Fruit fly (Drosophila melanogaster): ENCODE measurements around the gene AdamTS-B.

Gene AdamTS-B

dm6 chrX:5737676-5738220, 39.4 kb downstream of the AdamTS-B start, which contains the start of gene Snx27 (continued):
- TF ChIP-seq Hand (GFP tag; optimal IDR thresholded peaks at IDR 0.05) (peak; percentile 36), fu2 (GFP tag; optimal IDR thresholded peaks at IDR 0.05) (peak; percentile 16), CG3163 (GFP tag; optimal IDR thresholded peaks at IDR 0.05) (peak; percentile 44), Dp (GFP tag; optimal IDR thresholded peaks at IDR 0.05) (peak; percentile 70), CG11398 (GFP tag; optimal IDR thresholded peaks at IDR 0.05) (no peak), ranshi (GFP tag; IDR thresholded peaks at IDR 0.05) (0 out of 2 replicates have a peak, but pooled peaks have one; percentile 6), ems (GFP tag; optimal IDR thresholded peaks at IDR 0.05) (peak; percentile 31), ewg (GFP tag; optimal IDR thresholded peaks at IDR 0.05) (peak; percentile 23), CG30403 (GFP tag; optimal IDR thresholded peaks at IDR 0.05) (peak; percentile 53), Gsc (GFP tag; IDR thresholded peaks at IDR 0.05) (no peak), mld (GFP tag; IDR thresholded peaks at IDR 0.05; ENCODE audit: partially characterized antibody) (peak; percentile 99), Awh (GFP tag; IDR thresholded peaks at IDR 0.05) (no peak), tna (GFP tag; IDR thresholded peaks at IDR 0.05; ENCODE audit: partially characterized antibody) (peak; percentile 99), CG18619 (GFP tag; optimal IDR thresholded peaks at IDR 0.05) (no peak), kay (GFP tag; optimal IDR thresholded peaks at IDR 0.05) (no peak), gt (GFP tag; IDR thresholded peaks at IDR 0.05) (no peak), CG8924 (tag; optimal IDR thresholded peaks at IDR 0.05) (peak; percentile 43), CG3847 (GFP tag; IDR thresholded peaks at IDR 0.05) (peak; percentile 87), ap (GFP tag; IDR thresholded peaks at IDR 0.05) (no peak), CG12744 (GFP tag; optimal IDR thresholded peaks at IDR 0.05) (peak; percentile 9), YL-1 (GFP tag; optimal IDR thresholded peaks at IDR 0.05) (peak; percentile 49), sima (GFP tag; optimal IDR thresholded peaks at IDR 0.05) (no peak), dan (GFP tag; IDR thresholded peaks at IDR 0.05) (no peak), CG15479 (GFP tag; optimal IDR thresholded peaks at IDR 0.05) (peak; percentile 5), lmd (GFP tag; IDR thresholded peaks at IDR 0.05) (peak; percentile 35; the same call in 1 of the 2 replicates), tap (tag; optimal IDR thresholded peaks at IDR 0.05) (no peak), CG17359 (tag; optimal IDR thresholded peaks at IDR 0.05) (peak; percentile 35), eyg (GFP tag; optimal IDR thresholded peaks at IDR 0.05) (peak; percentile 30), pita (GFP tag; optimal IDR thresholded peaks at IDR 0.05) (no peak), Oaz (GFP tag; IDR thresholded peaks at IDR 0.05) (no peak), CG4328 (GFP tag; optimal IDR thresholded peaks at IDR 0.05) (no peak), so (GFP tag; IDR thresholded peaks at IDR 0.05) (peak; percentile 27; the same call in 1 of the 3 replicates), CG14050 (GFP tag; IDR thresholded peaks at IDR 0.05) (no peak), Dbx (GFP tag; IDR thresholded peaks at IDR 0.05) (peak; percentile 84), Ets65A (GFP tag) (peak; percentile 95), CG14965 (GFP tag; optimal IDR thresholded peaks at IDR 0.05; ENCODE audit: borderline replicate concordance) (no peak), caup (GFP tag; optimal IDR thresholded peaks at IDR 0.05; ENCODE audit: severe bottlenecking) (peak; percentile 42), nom (GFP tag; optimal IDR thresholded peaks at IDR 0.05) (peak; percentile 36), Neu2 (GFP tag; optimal IDR thresholded peaks at IDR 0.05; ENCODE audit: borderline replicate concordance) (no peak), Sox102F (GFP tag; optimal IDR thresholded peaks at IDR 0.05) (peak; percentile 10), nau (GFP tag; optimal IDR thresholded peaks at IDR 0.05) (no peak), crp (GFP tag; optimal IDR thresholded peaks at IDR 0.05) (peak; percentile 93 to 98), CG18011 (GFP tag; optimal IDR thresholded peaks at IDR 0.05) (no peak), Myb (GFP tag; optimal IDR thresholded peaks at IDR 0.05) (peak; percentile 99), CG10147 (GFP tag; optimal IDR thresholded peaks at IDR 0.05) (no peak), CG2120 (GFP tag; optimal IDR thresholded peaks at IDR 0.05) (peak; percentile 72), sob (GFP tag; IDR thresholded peaks at IDR 0.05) (peak; percentile 86), Nf-YA (GFP tag; IDR thresholded peaks at IDR 0.05) (no peak), CG16813 (GFP tag; IDR thresholded peaks at IDR 0.05; ENCODE audit: partially characterized antibody) (peak; percentile 100), CG9437 (GFP tag; optimal IDR thresholded peaks at IDR 0.05) (no peak)
